Worm (Caenorhabditis elegans) whole organism, L3 larva: ENCODE data around the gene stdh-3.
A peak's percentile ranks its signal among the peaks of the same experiment; 100 is the strongest.

Source experiments
- ZK546.5 ChIP-seq: sonication (generic microtip); optimal IDR thresholded peaks from 2 replicates; lab custom pipeline; 2017; ENCODE audit warnings: missing biosample characterization, missing genetic modification characterization
- aly-2 ChIP-seq: fragments of 150-350 bp; optimal IDR thresholded peaks from 2 replicates; lab custom pipeline; 2014; ENCODE audit warnings: missing biosample characterization, missing genetic modification characterization
- ceh-16 ChIP-seq: sonication (generic microtip); optimal IDR thresholded peaks from 2 replicates; lab custom pipeline; 2017; ENCODE audit warnings: missing biosample characterization, missing genetic modification characterization
- ceh-28 ChIP-seq: fragments of 150-350 bp; optimal IDR thresholded peaks from 2 replicates; lab custom pipeline; 2014; ENCODE audit warnings: missing biosample characterization, missing genetic modification reagents, missing genetic modification characterization
- ceh-82 ChIP-seq: fragments of 150-350 bp; optimal IDR thresholded peaks from 2 replicates; lab custom pipeline; 2014; ENCODE audit warnings: missing biosample characterization, missing genetic modification characterization
- ceh-9 ChIP-seq: sonication (generic microtip); optimal IDR thresholded peaks from 2 replicates; lab custom pipeline; 2018; ENCODE audit warnings: missing biosample characterization, missing genetic modification characterization
- daf-12 ChIP-seq: fragments of 150-350 bp; optimal IDR thresholded peaks from 2 replicates; lab custom pipeline; 2014; ENCODE audit warnings: missing biosample characterization, missing genetic modification reagents, missing genetic modification characterization
- egl-27 ChIP-seq: sonication (generic microtip); optimal IDR thresholded peaks from 4 replicates; lab custom pipeline; 2017; ENCODE audit warnings: missing biosample characterization, missing genetic modification reagents, missing genetic modification characterization
- elt-1 ChIP-seq: fragments of 150-350 bp; optimal IDR thresholded peaks from 2 replicates; lab custom pipeline; 2014; ENCODE audit warnings: missing biosample characterization, missing genetic modification characterization
- elt-2 ChIP-seq: sonication (generic microtip); optimal IDR thresholded peaks from 2 replicates; lab custom pipeline; 2016; ENCODE audit warnings: missing genetic modification reagents, mild to moderate bottlenecking, missing genetic modification characterization, missing compliant biosample characterization
- elt-3 ChIP-seq, 3 experiments: fragments of 150-350 bp in 1 of 3; sonication (generic microtip) in 2 of 3; optimal IDR thresholded peaks; 2 replicates in 2 of 3; 4 replicates in 1 of 3; lab custom pipeline; 2014 to 2017; ENCODE audit warnings: missing biosample characterization in 3 of 3, missing genetic modification characterization in 3 of 3
- eor-1 ChIP-seq, 2 experiments: fragments of 150-350 bp; optimal IDR thresholded peaks; 2 replicates each; lab custom pipeline; 2014 to 2018; ENCODE audit warnings: missing biosample characterization in 2 of 2, missing genetic modification characterization in 2 of 2
- fkh-10 ChIP-seq: sonication (generic microtip); optimal IDR thresholded peaks from 2 replicates; lab custom pipeline; 2017; ENCODE audit warnings: missing biosample characterization, missing genetic modification reagents, missing genetic modification characterization
- fkh-2 ChIP-seq: fragments of 150-350 bp; optimal IDR thresholded peaks from 2 replicates; lab custom pipeline; 2014; ENCODE audit warnings: missing biosample characterization, missing genetic modification reagents, missing genetic modification characterization
- fos-1 ChIP-seq: fragments of 150-350 bp; optimal IDR thresholded peaks from 2 replicates; lab custom pipeline; 2014; ENCODE audit warnings: missing biosample characterization, missing genetic modification characterization
- hmg-11 ChIP-seq: sonication (generic microtip); optimal IDR thresholded peaks from 2 replicates; lab custom pipeline; 2016; ENCODE audit warnings: missing genetic modification characterization, missing compliant biosample characterization
- lin-15B ChIP-seq: fragments of 150-350 bp; optimal IDR thresholded peaks from 2 replicates; lab custom pipeline; 2014; ENCODE audit warnings: missing biosample characterization, missing genetic modification characterization
- lin-39 ChIP-seq: fragments of 150-350 bp; optimal IDR thresholded peaks from 2 replicates; lab custom pipeline; 2018; ENCODE audit warnings: missing biosample characterization, missing genetic modification reagents, missing genetic modification characterization
- lsy-12 ChIP-seq: sonication (generic microtip); optimal IDR thresholded peaks from 2 replicates; lab custom pipeline; 2016; ENCODE audit warnings: mild to moderate bottlenecking, missing genetic modification characterization, missing compliant biosample characterization
- mdl-1 ChIP-seq: fragments of 150-350 bp; optimal IDR thresholded peaks from 2 replicates; lab custom pipeline; 2014; ENCODE audit warnings: missing biosample characterization, missing genetic modification characterization
- nhr-11 ChIP-seq: fragments of 150-350 bp; optimal IDR thresholded peaks from 2 replicates; lab custom pipeline; 2014; ENCODE audit warnings: missing biosample characterization, missing genetic modification characterization
- nhr-12 ChIP-seq: fragments of 150-350 bp; optimal IDR thresholded peaks from 2 replicates; lab custom pipeline; 2014; ENCODE audit warnings: missing biosample characterization, missing genetic modification characterization
- nhr-23 ChIP-seq: fragments of 150-350 bp; optimal IDR thresholded peaks from 2 replicates; lab custom pipeline; 2014; ENCODE audit warnings: missing biosample characterization, missing genetic modification reagents, missing genetic modification characterization
- nhr-43 ChIP-seq: sonication (generic microtip); optimal IDR thresholded peaks from 2 replicates; lab custom pipeline; 2016; ENCODE audit warnings: mild to moderate bottlenecking, missing genetic modification characterization, missing compliant biosample characterization; ENCODE audit not compliant: poor library complexity, severe bottlenecking
- nhr-67 ChIP-seq: fragments of 150-350 bp; optimal IDR thresholded peaks from 2 replicates; lab custom pipeline; 2014; ENCODE audit warnings: missing biosample characterization, missing genetic modification characterization
- nhr-76 ChIP-seq: fragments of 150-350 bp; sonication (generic microtip); optimal IDR thresholded peaks from 5 replicates; lab custom pipeline; 2014; ENCODE audit warnings: missing biosample characterization, missing genetic modification characterization
- pha-4 ChIP-seq: fragments of 150-350 bp; optimal IDR thresholded peaks from 2 replicates; lab custom pipeline; 2014; ENCODE audit warnings: missing biosample characterization, missing genetic modification reagents, missing genetic modification characterization
- pqm-1 ChIP-seq: fragments of 150-350 bp; optimal IDR thresholded peaks from 2 replicates; lab custom pipeline; 2017; ENCODE audit warnings: missing biosample characterization, missing genetic modification characterization, inconsistent platforms
- skn-1 ChIP-seq: fragments of 150-350 bp; optimal IDR thresholded peaks from 2 replicates; lab custom pipeline; 2014; ENCODE audit warnings: missing biosample characterization, missing genetic modification characterization
- snpc-4 ChIP-seq: fragments of 150-350 bp; optimal IDR thresholded peaks from 2 replicates; lab custom pipeline; 2014; ENCODE audit warnings: missing biosample characterization, missing genetic modification characterization
- tbx-2 ChIP-seq: sonication (generic microtip); optimal IDR thresholded peaks from 2 replicates; lab custom pipeline; 2016; ENCODE audit warnings: mild to moderate bottlenecking, missing genetic modification characterization, missing compliant biosample characterization
- unc-39 ChIP-seq: sonication (generic microtip); optimal IDR thresholded peaks from 4 replicates; lab custom pipeline; 2017; ENCODE audit warnings: missing biosample characterization, missing genetic modification characterization
- unc-62 ChIP-seq: fragments of 150-350 bp; sonication (generic microtip); optimal IDR thresholded peaks from 4 replicates; lab custom pipeline; 2014; ENCODE audit warnings: missing biosample characterization, missing genetic modification reagents, missing genetic modification characterization
- zag-1 ChIP-seq: fragments of 150-350 bp; optimal IDR thresholded peaks from 2 replicates; lab custom pipeline; 2014; ENCODE audit warnings: missing biosample characterization, missing genetic modification characterization
- ztf-11 ChIP-seq: fragments of 150-350 bp; optimal IDR thresholded peaks from 2 replicates; lab custom pipeline; 2014; ENCODE audit warnings: missing biosample characterization, missing genetic modification characterization
- ztf-4 ChIP-seq: fragments of 150-350 bp; optimal IDR thresholded peaks from 2 replicates; lab custom pipeline; 2014; ENCODE audit warnings: missing biosample characterization, missing genetic modification characterization

stdh-3 gene

DNA sequence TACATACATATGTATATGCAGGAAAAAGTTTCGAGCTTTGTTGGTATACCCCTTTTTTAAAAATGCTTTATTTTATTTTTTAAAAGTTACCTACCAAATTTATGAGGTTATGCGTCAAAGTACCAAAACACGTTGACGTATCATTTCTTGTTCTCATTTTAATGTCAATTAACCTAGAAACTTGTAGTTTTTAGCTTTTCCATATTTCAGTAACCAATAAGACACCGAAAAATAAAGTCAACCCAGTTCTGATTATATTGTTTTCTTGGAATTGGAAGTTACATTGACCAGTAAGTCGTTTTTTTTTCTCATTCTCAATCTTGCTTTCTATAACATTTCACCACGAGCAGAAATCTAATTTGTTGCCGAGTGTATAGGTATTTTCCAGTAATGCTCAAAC lies 32.4 kb downstream of the stdh-3 start, which contains the start of gene srw-145:
Gene srw-145, plus strand, starts transcription at position 301 of the 400 bp plus-strand sequence.
- no peak for TF ChIP-seq nhr-23 (tag; lab: Kevin White, UChicago)
- peak; percentile 62 for TF ChIP-seq nhr-11 (tag; lab: Kevin White, UChicago)
- TF ChIP-seq, all 47 proteins: peak for 1

DNA sequence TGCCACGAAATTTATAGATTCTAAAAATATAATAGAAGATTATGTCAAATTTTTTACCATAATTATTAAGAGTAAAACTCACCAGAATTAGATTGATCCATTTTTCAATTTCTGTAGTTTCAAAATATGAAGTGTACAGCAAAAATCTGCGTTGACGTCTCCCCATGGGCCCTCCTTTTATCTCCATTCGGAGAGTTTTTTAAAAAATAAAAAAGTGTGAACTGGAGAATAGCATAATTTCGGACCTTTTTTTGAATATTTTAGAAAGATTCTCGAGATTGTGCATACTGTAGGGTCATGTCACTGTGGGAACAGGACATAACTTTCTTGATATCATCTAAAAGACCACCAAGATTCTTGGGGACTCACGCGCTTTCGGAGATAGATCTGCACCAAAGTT lies 37.7 kb downstream of the stdh-3 start, which contains the start of gene dpr-1:
Gene dpr-1, minus strand, starts transcription at position 101 of the 400 bp plus-strand sequence.
- TF ChIP-seq eor-1 (tag; optimal IDR thresholded peaks at IDR 0.05; lab: Kevin White, UChicago), result no peak
- TF ChIP-seq hmg-11 (tag; lab: Kevin White, UChicago), result no peak
- no peak for TF ChIP-seq unc-39 (tag; lab: Kevin White, UChicago)
- TF ChIP-seq ztf-11 (tag; lab: Kevin White, UChicago), result no peak
- TF ChIP-seq skn-1 (tag; lab: Kevin White, UChicago), result no peak
- no peak for TF ChIP-seq zag-1
- TF ChIP-seq fos-1 (tag; lab: Kevin White, UChicago), result no peak
- TF ChIP-seq pqm-1, result no peak
- TF ChIP-seq snpc-4 (tag; lab: Kevin White, UChicago), result no peak
- TF ChIP-seq lin-15B (tag; lab: Kevin White, UChicago), result no peak
- TF ChIP-seq aly-2, result no peak
- TF ChIP-seq tbx-2 (tag; lab: Kevin White, UChicago), result no peak
- no peak for TF ChIP-seq nhr-67 (tag; lab: Kevin White, UChicago)
- TF ChIP-seq elt-1 (tag; lab: Kevin White, UChicago), result no peak

DNA sequence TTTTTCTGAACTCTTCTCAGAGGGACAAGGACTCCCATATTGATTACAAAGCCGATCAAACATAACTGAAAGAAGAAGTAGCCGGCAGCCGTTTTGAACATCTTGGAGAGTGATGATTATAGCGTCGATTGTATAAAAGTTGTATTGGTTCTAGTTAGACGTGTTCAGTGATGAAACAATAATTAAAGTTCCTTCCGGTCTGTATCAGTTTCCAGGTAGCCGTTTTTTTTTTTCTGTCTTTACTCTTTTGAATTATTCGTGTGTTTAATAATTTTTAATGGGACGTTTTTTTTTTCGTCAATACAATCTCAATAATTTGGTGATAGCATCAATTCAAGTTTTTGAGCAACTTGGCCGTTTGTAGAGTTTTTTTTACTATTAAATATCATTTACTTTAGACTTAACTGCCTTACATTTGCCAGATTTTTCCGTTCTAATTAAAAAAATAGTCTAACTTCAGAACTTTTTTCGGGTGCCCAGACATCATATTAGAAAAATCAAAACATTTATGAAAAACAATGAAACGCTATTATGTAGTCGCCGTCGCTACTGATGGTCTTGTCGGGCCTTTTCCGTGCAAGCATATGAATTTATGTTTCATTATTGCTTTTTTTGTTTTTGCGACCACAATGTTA lies 42.1 kb downstream of the stdh-3 start, which contains the start of the genes srx-10 and clec-226:
Gene srx-10, minus strand, starts transcription at position 101 of the 635 bp plus-strand sequence.
Gene clec-226, plus strand, starts transcription at position 585 of the 635 bp plus-strand sequence.
- no peak for TF ChIP-seq ztf-4
- TF ChIP-seq nhr-23 (tag; lab: Kevin White, UChicago), result no peak
- no peak for TF ChIP-seq ceh-82 (tag; lab: Kevin White, UChicago)
- TF ChIP-seq unc-39 (tag; lab: Kevin White, UChicago), result no peak
- TF ChIP-seq pqm-1, result no peak

DNA sequence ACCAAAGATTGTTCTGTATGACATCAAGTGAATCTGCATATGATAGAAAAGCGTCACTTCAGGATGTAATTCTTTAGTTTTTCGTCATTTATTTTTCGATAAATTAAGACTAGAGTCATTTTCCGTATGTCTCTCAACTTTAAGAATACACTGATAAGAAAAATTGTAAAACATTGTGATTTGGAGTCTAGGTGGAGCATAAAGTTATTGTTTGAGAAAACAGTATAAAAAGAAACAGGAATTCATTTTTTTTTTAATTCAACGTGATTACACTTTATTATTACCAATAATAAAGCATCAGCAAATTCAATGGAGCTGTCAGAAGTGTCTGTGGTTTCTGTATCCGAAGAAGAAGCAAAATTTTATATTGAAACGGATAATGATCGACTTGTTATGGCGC lies 44.6 kb downstream of the stdh-3 start, which contains the start of gene R10D12.6:
Gene R10D12.6, plus strand, starts transcription at position 301 of the 400 bp plus-strand sequence.
- TF ChIP-seq ztf-4 (no peak), elt-2 (tag; lab: Kevin White, UChicago) (peak; percentile 3), daf-12 (tag; lab: Kevin White, UChicago) (no peak), unc-62 (GFP tag; lab: Kevin White, UChicago) (no peak), fos-1 (tag; lab: Kevin White, UChicago) (no peak), elt-1 (tag; lab: Kevin White, UChicago) (no peak), lsy-12 (no peak), nhr-43 (tag; lab: Kevin White, UChicago) (no peak), fkh-10 (GFP tag; lab: Kevin White, UChicago) (no peak), ceh-16 (tag; lab: Kevin White, UChicago) (no peak), pqm-1 (peak; percentile 38), snpc-4 (tag; lab: Kevin White, UChicago) (no peak), skn-1 (tag; lab: Kevin White, UChicago) (no peak), fkh-2 (tag; lab: Kevin White, UChicago) (no peak), aly-2 (no peak), pha-4 (tag; lab: Kevin White, UChicago) (no peak), elt-3 (tag; optimal IDR thresholded peaks at IDR 0.05; lab: Kevin White, UChicago) (no peak), ztf-11 (tag; lab: Kevin White, UChicago) (no peak)

DNA sequence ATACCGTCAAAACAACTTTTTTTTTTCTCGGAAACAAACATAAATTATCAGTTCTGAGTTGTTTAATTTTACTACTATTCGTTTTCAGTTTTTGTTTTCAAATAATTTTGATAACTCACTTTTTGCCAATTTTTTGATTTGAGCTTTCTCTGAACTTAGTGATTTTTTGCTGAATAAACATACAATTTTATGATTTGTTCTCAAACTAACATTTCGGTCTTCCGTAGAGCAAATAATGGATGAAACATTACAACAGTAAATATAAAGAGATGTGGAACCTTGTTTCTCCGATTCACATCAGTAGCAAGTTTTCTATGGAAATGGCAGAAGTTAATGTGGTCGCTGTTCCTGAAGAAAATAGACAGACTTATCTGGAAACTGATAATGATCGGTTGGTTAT lies 45.3 kb downstream of the stdh-3 start, which contains the start of gene R10D12.7:
Gene R10D12.7, plus strand, starts transcription at position 301 of the 400 bp plus-strand sequence.
- TF ChIP-seq fkh-2 (tag; lab: Kevin White, UChicago) (no peak), elt-3 (tag; optimal IDR thresholded peaks at IDR 0.05; lab: Kevin White, UChicago) (no peak), lin-15B (tag; lab: Kevin White, UChicago) (no peak), unc-62 (GFP tag; lab: Kevin White, UChicago) (no peak), lsy-12 (no peak), nhr-23 (tag; lab: Kevin White, UChicago) (no peak), ceh-28 (tag; lab: Kevin White, UChicago) (no peak), ZK546.5 (tag; lab: Kevin White, UChicago) (no peak), nhr-76 (tag; lab: Kevin White, UChicago) (no peak), nhr-12 (tag; lab: Kevin White, UChicago) (no peak), tbx-2 (tag; lab: Kevin White, UChicago) (no peak), mdl-1 (tag; lab: Kevin White, UChicago) (no peak), ceh-9 (no peak), egl-27 (tag; lab: Kevin White, UChicago) (no peak), lin-39 (tag; lab: Kevin White, UChicago) (no peak)
